Worm (Caenorhabditis elegans) whole organism, dauer: ENCODE results near the gene Y54G2A.19.

Experiments used
- unc-62 ChIP-seq: sonication (generic microtip); optimal IDR thresholded peaks from 2 replicates; lab custom pipeline; 2017; ENCODE audit warnings: missing biosample characterization, missing genetic modification reagents, missing genetic modification characterization

Gene Y54G2A.19

DNA sequence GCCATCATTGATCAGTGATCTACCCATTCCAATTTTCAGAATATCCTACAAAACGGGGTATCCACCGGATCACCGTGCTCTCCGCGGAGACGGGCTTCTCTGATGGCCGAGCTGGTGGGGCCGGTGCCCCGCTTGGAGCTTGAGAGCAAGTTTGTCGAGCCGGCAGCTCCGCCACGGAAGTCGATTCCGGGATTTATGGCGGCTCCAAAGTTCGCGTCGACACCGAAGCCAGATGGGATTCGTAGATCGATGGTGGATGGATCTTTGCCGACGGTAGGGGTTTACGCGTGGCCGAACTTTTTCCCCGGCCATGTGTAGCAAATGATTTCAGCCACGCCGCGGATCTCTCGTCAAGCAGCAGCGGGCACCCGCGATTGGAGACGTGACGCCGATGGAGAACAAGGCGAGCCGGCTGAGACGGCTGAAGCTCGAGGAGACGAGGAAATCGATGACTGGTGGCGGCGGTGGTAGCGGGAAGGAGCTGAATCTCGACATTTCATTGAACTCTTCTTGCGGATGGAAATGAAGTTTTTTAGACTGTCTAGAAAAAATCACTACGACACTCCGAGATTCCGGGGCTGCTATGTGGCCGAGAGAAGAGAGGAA, 5.9 kb downstream of the Y54G2A.19 start:
- TF ChIP-seq unc-62 (GFP tag; lab: Kevin White, UChicago): no peak

DNA sequence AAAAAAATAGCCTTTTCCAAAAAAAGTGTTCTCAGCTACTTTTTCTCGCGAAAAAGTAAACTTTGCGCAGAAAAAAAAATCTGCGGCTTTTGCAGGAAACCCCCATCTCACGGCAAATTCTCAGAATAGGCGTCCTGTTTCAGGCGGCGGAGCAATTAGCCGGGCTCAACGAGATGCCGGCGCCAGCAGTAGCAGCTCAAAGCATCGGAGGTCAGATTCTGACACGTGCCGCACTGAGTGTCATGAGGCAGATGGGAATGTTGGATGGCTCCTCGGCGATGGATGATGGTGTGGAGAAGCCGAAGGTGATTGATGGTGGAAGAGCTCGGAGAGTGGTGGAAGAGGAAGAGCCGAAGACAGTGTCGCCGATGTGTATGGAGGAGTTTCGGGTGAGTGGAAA, 7.3 kb downstream of the Y54G2A.19 start:
- no peak for TF ChIP-seq unc-62 (GFP tag; lab: Kevin White, UChicago)

DNA sequence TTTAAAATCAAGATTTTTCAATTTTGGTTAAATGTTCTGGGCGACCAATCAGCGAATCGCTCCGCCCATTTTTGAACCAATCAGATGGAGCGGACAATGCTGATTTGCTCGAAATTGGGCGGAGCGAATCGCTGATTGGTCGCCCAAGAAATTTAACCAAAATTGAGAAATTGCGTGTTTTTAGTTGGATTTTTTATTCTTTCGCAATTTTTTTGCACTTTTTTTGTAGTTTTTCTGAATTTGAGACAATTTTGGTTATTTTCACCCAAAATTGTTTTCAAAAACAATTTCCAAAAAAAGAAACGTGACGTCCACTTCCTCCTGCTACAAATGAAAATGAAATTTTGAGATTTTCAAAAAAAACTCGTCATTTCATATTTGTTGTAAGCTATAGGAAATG, 7.9 kb downstream of the Y54G2A.19 start, which contains the start of gene dml-1:
Gene dml-1 (plus strand): TSS at position 301 of the 400 bp plus-strand sequence.
- no peak for TF ChIP-seq unc-62 (GFP tag; lab: Kevin White, UChicago)

DNA sequence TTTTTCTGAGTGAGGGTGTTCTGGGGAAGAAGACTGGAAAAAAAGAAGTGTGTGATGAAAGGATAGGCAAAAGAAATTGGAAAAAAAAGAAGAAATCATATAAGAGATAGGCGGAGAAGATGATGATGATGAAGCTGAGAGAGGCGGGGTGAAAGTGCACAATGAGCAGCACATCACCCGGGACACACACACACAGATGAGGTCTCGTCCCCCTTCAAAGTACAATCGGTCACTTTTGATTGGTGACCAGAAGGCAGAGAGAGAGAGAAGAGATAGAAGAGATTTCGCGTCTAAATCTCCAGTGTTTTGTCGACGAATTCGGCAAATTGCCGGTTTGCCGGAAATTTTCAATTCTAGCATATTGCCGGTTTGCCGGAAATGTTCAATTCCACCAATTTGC, 9.3 kb downstream of the Y54G2A.19 start:
- no peak for TF ChIP-seq unc-62 (GFP tag; lab: Kevin White, UChicago)

DNA sequence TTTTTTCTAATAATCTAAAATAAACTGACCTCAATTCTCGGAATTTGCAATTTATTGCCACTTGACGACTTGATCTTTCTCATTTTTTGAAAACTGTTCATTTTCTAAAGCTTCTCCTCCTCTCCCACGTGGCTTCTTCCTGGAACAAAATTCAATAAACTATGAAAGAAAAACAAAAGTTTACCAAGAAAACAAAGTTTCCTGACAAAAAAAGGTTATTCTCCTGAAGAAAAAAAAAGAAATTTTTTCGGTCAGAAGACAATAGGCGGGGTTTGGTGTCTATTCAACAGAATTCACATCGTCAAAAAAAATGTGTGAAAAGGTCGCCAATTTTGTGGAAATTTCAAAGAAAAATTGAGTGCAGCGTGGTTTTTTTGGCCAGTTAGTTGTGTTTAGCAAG, 29.8 kb downstream of the Y54G2A.19 start, which contains the start of gene Y54G2A.16:
Gene Y54G2A.16 (minus strand): TSS at position 101 of the 400 bp plus-strand sequence.
- TF ChIP-seq unc-62 (GFP tag; lab: Kevin White, UChicago): no peak

DNA sequence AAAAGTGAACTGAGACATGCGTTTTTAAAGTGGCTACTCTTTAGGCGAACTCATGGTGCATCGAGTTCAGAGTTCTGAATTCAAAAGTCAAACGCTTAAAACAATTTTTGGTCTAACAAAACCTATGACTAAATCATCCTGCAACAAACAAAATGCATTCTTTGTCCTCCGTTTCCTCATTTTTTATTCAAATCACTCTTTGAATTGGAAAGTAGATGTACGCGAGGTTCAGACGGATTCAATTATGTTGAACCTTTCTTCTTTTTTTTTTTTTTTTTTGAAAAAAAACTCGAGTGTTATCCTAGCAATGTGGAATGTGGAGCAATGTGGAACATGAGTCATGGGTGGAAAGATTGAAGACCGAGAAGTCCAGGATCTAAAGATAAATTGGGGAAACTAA, 35.8 kb downstream of the Y54G2A.19 start:
- no peak for TF ChIP-seq unc-62 (GFP tag; lab: Kevin White, UChicago)

DNA sequence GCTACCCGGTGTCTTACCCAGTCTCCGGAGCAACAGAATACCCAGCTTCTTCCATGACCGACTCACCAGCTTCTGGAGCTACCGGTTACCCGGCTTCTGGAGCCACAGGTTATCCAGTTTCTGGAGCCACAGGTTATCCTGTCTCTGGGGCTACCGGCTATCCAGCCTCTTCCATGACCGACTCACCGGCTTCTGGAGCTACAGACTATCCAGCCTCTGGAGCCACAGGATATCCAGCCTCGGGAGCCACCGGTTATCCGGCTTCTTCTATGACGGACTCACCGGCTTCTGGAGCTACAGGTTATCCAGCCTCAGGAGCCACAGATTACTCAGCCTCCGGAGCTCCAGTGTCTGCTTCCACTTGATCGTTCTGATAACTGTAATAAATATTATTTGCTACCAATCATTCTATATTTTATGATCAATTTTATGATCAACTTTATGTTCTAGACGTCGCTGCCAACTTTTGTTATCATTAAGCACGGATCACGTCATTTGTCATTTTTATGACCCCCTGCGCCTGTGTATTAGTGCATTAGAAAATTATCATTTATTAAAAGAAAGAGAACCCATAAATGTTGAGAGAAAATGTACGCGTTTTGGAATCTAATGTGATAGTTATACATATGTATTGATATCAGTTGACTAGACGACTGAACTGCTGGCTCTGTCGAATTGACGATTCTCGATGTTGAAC, 39.3 kb downstream of the Y54G2A.19 start:
- no peak for TF ChIP-seq unc-62 (GFP tag; lab: Kevin White, UChicago)

DNA sequence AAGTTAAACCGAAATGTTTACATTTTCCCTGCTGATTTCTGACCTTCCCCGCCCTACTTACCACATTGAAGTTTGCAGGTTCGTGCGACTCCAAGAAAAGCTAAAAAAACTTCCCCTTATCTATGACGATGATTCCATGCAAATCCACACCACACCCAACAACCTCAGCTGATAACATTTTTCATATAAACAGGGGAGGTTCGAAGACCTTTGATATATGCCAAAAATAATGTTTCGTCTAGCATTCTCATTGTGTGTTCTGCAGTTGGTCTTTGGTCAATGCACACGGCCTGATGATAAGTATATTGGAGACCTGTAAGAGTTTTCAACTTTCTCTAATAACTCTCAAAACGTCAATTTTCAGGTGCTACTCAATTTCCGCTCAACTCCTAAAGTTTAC, 40.4 kb downstream of the Y54G2A.19 start:
- TF ChIP-seq unc-62 (GFP tag; lab: Kevin White, UChicago): no peak

DNA sequence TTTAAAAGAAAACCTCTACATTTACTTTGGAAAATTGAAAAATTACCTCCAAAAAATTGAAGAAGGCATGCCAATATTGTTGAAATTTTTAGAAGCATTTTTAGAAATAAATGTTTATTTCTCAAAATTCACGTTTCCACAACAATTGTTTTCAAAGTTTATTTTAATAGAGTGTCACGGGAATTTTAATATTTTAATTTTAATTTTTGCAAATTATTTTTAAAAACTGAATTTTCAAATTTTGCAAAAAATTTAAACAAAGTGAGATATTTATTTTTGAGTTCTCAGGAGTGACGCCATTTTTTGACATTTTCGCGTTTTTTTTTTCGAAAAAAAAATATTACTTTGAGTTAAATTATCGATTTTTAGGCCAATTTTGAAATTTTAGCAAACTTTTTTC, 41.4 kb downstream of the Y54G2A.19 start, which contains the start of gene Y54G2A.49:
Gene Y54G2A.49 (minus strand): TSS at position 101 of the 400 bp plus-strand sequence.
- TF ChIP-seq unc-62 (GFP tag; lab: Kevin White, UChicago): no peak

DNA sequence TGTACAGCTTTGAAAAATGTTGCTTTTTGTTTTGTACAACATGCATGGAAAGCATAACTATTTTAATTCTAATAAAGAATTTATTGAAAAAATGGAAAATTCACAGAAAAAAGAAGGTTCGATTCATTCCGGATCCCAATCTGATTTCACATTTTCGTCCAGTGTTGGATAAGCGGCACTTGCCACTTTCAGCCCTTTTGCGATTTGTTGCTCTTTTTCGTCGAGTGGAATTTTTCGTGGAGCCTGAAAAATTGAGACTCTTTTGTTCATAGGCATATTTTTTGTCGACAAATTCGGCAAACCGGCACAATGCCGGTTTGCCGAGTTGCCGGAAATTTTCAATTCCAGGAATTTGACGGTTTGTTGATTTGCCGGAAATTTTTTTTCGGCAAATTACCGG, 42.9 kb downstream of the Y54G2A.19 start:
- no peak for TF ChIP-seq unc-62 (GFP tag; lab: Kevin White, UChicago)

DNA sequence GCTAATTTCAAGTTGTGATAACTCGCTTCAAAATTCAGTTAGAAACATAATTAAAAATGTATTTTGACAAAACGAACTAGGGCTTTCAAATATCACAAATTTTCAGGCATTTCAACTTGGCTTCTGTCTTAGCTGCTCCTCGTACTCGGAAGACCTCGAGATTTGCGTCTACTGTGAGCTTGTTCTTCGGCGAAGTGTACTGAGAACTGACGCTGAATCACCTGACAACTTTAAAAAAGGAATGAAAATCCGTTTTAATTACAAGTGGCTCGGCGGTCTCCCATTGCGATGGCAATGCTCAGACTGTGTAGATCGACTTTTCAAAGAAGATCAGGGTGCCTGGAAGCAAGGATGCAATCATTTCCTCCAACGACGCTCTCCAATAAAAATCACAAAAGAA, 43.9 kb downstream of the Y54G2A.19 start, which contains the start of gene clec-85:
Gene clec-85 (plus strand): TSS at position 301 of the 400 bp plus-strand sequence.
- no peak for TF ChIP-seq unc-62 (GFP tag; lab: Kevin White, UChicago)

DNA sequence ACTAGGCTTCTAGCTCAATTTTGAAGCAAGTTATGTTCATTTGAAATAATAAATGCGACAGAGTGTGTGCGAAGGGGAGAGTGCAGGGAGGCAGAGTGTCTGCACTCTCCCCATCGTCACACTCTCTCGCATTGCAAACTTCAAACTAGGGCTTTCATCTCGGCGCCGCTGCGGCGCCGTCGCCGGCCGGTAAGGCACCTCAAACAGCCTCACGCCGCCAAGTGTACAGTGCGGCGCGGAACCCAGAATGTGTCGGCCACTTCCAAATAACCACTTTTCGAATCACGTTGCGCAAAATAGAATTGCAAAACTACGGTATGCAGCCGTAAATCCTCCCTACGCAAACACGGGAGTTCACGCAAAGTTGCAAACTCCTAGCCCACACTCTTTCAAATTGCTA, 45.3 kb downstream of the Y54G2A.19 start:
- no peak for TF ChIP-seq unc-62 (GFP tag; lab: Kevin White, UChicago)

DNA sequence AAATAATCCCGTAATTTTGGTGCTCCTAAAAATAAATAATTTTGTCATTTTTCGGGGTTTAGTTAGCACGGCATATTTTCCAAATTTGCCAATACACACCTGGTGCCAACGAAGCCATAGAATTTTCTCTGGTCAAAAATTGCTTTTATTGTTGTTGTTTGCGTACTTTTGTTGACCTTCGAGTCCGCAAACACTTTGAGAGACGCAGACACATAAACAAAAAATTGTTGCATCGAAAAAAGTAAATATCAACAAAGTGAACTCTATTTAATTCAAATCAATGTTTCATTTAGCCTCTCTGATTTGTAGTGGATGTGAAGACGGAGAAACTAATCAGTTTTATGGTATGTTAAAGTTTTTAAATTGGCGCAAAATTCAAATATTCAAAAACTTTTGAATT, 48.3 kb downstream of the Y54G2A.19 start, which contains the start of gene Y54G2A.40:
Gene Y54G2A.40 (plus strand): TSS at position 213 of the 400 bp plus-strand sequence.
- no peak for TF ChIP-seq unc-62 (GFP tag; lab: Kevin White, UChicago)

DNA sequence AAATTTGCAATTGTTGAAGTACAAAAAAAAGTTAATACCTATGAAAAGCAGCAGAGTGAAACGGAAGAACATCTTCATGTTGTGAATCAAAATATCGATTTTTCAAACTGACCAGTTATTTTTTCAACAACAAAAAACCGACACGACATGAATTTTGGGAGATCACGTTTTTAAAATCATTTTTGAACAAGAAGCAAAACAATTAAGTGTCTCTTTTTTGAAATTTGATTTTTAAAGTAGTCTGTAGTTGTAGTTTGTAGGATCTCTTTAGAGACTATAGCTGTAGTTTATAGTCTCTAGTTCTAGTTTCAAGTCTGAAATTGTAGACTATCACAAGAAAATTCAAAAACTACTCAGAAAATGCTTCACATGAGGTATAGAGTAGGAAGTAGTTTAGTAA, 50.6 kb downstream of the Y54G2A.19 start, which contains the start of gene Y54G2A.15:
Gene Y54G2A.15 (minus strand): TSS at position 101 of the 400 bp plus-strand sequence.
- TF ChIP-seq unc-62 (GFP tag; lab: Kevin White, UChicago): no peak
